Fruit fly (Drosophila melanogaster): ENCODE data around the gene stg.

Gene stg

DNA sequence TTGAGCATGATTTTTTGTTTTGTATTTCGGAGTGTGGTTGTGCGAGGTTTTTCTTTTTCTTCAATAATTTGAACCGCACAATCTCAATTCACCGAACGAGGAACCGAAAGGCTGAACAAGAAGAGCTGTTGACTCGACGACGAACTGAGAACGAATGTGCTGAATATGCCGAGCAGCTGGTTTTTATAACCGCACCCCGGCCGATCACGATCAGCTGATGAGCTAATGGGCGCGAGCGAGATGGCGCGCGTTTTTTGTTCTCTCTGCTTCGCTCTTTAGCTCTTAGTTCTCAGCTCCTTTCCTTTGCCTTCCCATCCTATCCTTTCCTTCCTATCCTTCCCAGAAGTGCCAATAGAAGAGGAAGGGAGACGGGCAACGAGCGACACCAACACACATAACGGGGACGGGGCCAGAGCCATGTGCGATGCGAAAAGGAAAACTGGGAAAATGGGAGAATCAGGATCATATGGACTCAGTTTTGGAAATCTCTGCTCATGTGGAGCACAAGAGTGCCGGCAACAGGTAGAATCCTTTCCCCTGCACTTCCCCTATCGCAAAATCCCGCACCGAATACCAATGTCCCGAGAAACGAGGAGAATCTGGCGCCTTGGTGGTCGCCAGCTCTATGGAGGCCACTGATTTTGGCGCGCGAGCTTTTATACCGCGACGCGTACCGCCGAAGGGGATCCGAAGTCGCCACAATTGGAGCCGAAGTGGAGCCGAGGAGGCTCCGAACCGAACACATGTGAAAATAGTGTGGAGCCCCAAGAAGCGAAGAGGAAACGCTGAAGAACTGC is at the start of gene stg:
TSS of gene stg (minus strand) at position 635 of the 797 bp plus-strand sequence.
- TF ChIP-seq CG14711 (tag; optimal IDR thresholded peaks at IDR 0.05): no peak
- peak; percentile 37 for TF ChIP-seq ovo (GFP tag; optimal IDR thresholded peaks at IDR 0.05)
- TF ChIP-seq Clk (GFP tag; optimal IDR thresholded peaks at IDR 0.05): no peak
- no peak for TF ChIP-seq CG33017 (tag; optimal IDR thresholded peaks at IDR 0.05)
- peak; percentile 69 for TF ChIP-seq pad (GFP tag; optimal IDR thresholded peaks at IDR 0.05)

- TF ChIP-seq cic (GFP tag; optimal IDR thresholded peaks at IDR 0.05) (no peak), CG1620 (GFP tag; optimal IDR thresholded peaks at IDR 0.05) (no peak), tj (GFP tag; optimal IDR thresholded peaks at IDR 0.05) (no peak), Mnt (GFP tag; optimal IDR thresholded peaks at IDR 0.05) (no peak), toe (GFP tag; optimal IDR thresholded peaks at IDR 0.05) (no peak), CG7045 (GFP tag; optimal IDR thresholded peaks at IDR 0.05) (no peak), pad (GFP tag; optimal IDR thresholded peaks at IDR 0.05) (peak; percentile 42)
Measured at dm6 chr3R:29304094-29304493, 48.5 kb upstream of the stg start.

DNA sequence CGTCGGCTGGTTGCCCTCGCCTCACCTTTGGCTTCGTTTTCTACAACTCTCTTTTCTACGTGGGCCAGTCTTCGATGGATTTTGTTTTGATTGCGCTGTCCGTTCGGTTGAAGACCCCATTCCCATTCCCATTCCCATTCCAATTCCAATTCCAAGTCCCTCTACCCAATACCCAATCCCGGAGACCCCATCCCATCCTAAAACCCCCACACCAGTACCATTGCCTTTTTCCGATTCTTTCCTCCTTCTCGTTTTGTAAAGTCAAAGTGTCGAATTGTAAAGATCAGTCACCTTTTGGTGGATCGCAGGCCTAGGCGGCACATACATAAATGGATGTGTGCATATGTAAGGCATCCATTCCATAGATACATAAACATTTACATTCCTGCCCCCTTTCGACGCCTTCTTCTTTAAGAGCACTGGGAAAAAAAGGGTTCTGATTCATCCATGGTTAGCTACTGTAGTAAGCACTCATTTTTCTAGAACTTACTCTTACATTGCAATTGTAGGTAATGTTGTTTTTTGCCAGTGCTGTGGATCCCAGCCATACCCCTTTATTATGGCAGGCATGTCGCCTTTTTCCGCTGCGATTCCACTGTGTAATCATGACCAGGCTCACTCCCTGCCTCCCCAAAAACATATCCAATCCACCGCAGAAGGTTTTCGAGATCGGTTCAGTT is 44.3 kb upstream of the stg start:
- TF ChIP-seq CG7045 (GFP tag; optimal IDR thresholded peaks at IDR 0.05) (no peak), kay (GFP tag; ENCODE audit: borderline replicate concordance) (no peak), CG14711 (tag; optimal IDR thresholded peaks at IDR 0.05) (no peak), CG1620 (GFP tag; optimal IDR thresholded peaks at IDR 0.05) (no peak), Mnt (GFP tag; optimal IDR thresholded peaks at IDR 0.05) (no peak), cic (GFP tag; optimal IDR thresholded peaks at IDR 0.05) (no peak), pad (GFP tag; optimal IDR thresholded peaks at IDR 0.05) (no peak), Crg-1 (GFP tag; optimal IDR thresholded peaks at IDR 0.05) (no peak)

DNA sequence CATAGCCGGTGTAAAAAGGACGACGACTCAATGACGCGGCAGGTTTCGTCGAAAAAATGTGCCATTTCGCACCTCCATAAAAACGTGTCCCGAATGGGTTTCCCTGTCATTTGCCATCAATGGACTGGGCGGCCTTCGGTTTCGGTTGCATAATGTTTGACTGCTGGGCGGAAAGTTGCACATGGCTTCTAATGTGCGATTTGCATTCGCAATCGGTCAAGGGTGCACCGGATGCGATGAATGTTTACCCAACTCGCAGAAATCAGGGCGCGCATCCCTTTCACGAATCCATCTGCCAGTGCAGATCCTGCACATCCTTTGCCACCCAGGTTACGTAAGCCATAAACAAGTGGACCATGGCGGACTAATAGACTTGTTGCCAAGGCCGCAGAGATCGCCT is 42.2 kb upstream of the stg start:
- TF ChIP-seq CG33017 (tag; optimal IDR thresholded peaks at IDR 0.05) (no peak), tj (GFP tag; optimal IDR thresholded peaks at IDR 0.05) (no peak), bab1 (GFP tag; optimal IDR thresholded peaks at IDR 0.05) (no peak), CG12768 (GFP tag; optimal IDR thresholded peaks at IDR 0.05) (no peak), ovo (GFP tag; optimal IDR thresholded peaks at IDR 0.05) (no peak), kay (GFP tag; ENCODE audit: borderline replicate concordance) (no peak), CG14711 (tag; optimal IDR thresholded peaks at IDR 0.05) (no peak), CG1620 (GFP tag; optimal IDR thresholded peaks at IDR 0.05) (no peak), cnc (optimal IDR thresholded peaks at IDR 0.05) (no peak)

DNA sequence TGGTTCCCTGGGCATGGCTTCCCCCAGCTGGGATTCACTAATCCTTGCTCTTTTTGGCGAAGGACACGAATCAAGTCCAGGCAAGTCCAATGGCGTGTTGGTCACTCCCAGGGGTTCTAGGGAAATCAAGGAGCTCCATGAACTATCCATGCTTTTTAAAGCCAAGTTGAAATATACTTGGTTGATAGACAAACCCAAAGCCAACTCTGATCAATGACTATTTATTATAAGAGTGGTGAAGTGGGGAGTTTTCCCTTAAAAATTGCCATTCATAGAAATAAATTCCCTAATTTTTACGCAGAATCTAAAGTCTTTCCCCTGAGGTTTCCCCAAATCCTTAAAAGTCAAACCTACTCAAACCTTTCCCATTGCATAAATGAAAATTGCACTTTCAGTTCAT is 41.5 kb upstream of the stg start, which contains the start of gene CG14506:
TSS of gene CG14506 (minus strand) at position 101 of the 400 bp plus-strand sequence.
- TF ChIP-seq kay (GFP tag; ENCODE audit: borderline replicate concordance): no peak
- TF ChIP-seq CG7045 (GFP tag; optimal IDR thresholded peaks at IDR 0.05): no peak
- TF ChIP-seq CG33017 (tag; optimal IDR thresholded peaks at IDR 0.05): no peak
- TF ChIP-seq CG5204 (GFP tag; optimal IDR thresholded peaks at IDR 0.05): no peak
- TF ChIP-seq Clk (GFP tag; optimal IDR thresholded peaks at IDR 0.05): no peak
- TF ChIP-seq ovo (GFP tag; optimal IDR thresholded peaks at IDR 0.05): no peak
- no peak for TF ChIP-seq cnc (optimal IDR thresholded peaks at IDR 0.05)
- no peak for TF ChIP-seq CG12768 (GFP tag; optimal IDR thresholded peaks at IDR 0.05)
- no peak for TF ChIP-seq cic (GFP tag; optimal IDR thresholded peaks at IDR 0.05)
- TF ChIP-seq toe (GFP tag; optimal IDR thresholded peaks at IDR 0.05): no peak
- TF ChIP-seq Mnt (GFP tag; optimal IDR thresholded peaks at IDR 0.05): no peak

dm6 chr3R:29293457-29293856 is 37.9 kb upstream of the stg start:
- TF ChIP-seq Clk (GFP tag; optimal IDR thresholded peaks at IDR 0.05): no peak
- no peak for TF ChIP-seq kay (GFP tag; ENCODE audit: borderline replicate concordance)
- no peak for TF ChIP-seq CG33017 (tag; optimal IDR thresholded peaks at IDR 0.05)
- no peak for TF ChIP-seq CG7045 (GFP tag; optimal IDR thresholded peaks at IDR 0.05)
- TF ChIP-seq cnc (optimal IDR thresholded peaks at IDR 0.05): no peak
- no peak for TF ChIP-seq Mnt (GFP tag; optimal IDR thresholded peaks at IDR 0.05)
- TF ChIP-seq CG12768 (GFP tag; optimal IDR thresholded peaks at IDR 0.05): no peak
- TF ChIP-seq tj (GFP tag; optimal IDR thresholded peaks at IDR 0.05): no peak

dm6 chr3R:29291932-29292331 is 36.3 kb upstream of the stg start:
- no peak for TF ChIP-seq pad (GFP tag; optimal IDR thresholded peaks at IDR 0.05)
- TF ChIP-seq kay (GFP tag; ENCODE audit: borderline replicate concordance): peak; percentile 33
- TF ChIP-seq Clk (GFP tag; optimal IDR thresholded peaks at IDR 0.05): no peak

All from whole organism, adult.